Worm (Caenorhabditis elegans) whole organism, L4 larva: Measurements from ENCODE around the gene Y51B9A.5.

ENCODE experiments used
- ceh-82 ChIP-seq: sonication (generic microtip); optimal IDR thresholded peaks from 2 replicates; lab custom pipeline; 2017; ENCODE audit warnings: missing biosample characterization, missing genetic modification characterization
- daf-12 ChIP-seq: fragments of 150-350 bp; optimal IDR thresholded peaks from 2 replicates; lab custom pipeline; 2014; ENCODE audit warnings: missing biosample characterization, missing genetic modification reagents, missing genetic modification characterization
- lim-7 ChIP-seq: fragments of 200-800 bp; sonication (Bioruptor generic); IDR thresholded peaks from 2 replicates; pipeline ENCODE4 v1.3.6; 2022; ENCODE audit warnings: missing genetic modification characterization, missing compliant biosample characterization
- lin-38 ChIP-seq: fragments of 200-800 bp; sonication (Bioruptor generic); IDR thresholded peaks from 2 replicates; pipeline ENCODE4 v1.3.6; 2022; ENCODE audit warnings: missing genetic modification reagents, missing genetic modification characterization, missing compliant biosample characterization
- nhr-76 ChIP-seq: fragments of 150-350 bp; optimal IDR thresholded peaks from 2 replicates; lab custom pipeline; 2014; ENCODE audit warnings: missing biosample characterization, missing genetic modification characterization

DNA sequence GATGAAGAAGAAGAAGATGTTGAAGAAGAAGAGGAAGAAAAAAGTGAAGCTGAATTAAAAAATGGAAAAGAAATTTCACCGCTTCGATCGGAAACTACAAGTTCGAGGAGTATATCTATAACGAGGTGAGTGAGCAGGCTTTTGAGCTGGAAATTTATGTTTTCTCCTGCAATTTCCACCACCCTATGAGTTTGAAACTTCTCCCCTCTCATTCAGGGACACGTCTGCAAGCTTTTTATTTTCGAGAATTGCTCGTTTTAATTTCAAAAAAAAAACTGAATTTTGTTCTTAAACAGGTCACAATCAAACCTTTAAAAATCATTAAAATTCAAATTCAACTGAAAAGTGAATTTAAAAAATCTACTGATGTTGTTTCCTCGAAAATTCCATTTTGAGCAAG is 41.7 kb upstream of the Y51B9A.5 start:
- TF ChIP-seq daf-12, result no peak
- no peak for TF ChIP-seq lim-7
- TF ChIP-seq nhr-76, result no peak
- no peak for TF ChIP-seq lin-38 (GFP tag; lab: Robert Waterston, UW)
- TF ChIP-seq ceh-82 (tag; lab: Kevin White, UChicago), result no peak
